Worm (Caenorhabditis elegans): ENCODE measurements around the gene vav-1.

Gene vav-1

DNA sequence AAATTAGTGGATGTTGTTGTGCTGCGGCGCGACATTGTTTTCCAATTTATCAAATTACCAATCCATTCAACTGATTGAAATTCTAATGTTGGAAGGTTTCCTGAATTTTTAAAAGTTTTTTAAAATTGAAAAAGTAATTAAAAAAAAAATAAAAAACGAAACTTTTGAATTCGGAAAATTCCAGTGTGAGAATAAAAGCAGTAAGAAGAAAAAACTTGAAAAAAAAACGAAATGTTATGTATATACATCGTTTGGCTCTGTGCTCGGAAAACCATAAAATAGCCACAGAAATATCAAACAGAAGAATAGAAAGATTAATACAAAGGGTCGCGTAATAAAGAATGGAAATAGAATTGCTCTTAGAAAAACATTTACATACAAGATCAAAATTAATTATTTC, at the start of gene vav-1:
vav-1 (minus strand) TSS at position 101 of the 400 bp plus-strand sequence.
- TF ChIP-seq R02D3.7 (tag; optimal IDR thresholded peaks at IDR 0.05) (no peak), arid-1 (GFP tag; conservative IDR thresholded peaks at IDR 0.05) (no peak), skn-1 (tag; optimal IDR thresholded peaks at IDR 0.05) (no peak), zip-11 (GFP tag; IDR thresholded peaks at IDR 0.05) (no peak), gei-8 (GFP tag; optimal IDR thresholded peaks at IDR 0.05) (no peak), zfp-3 (GFP tag; conservative IDR thresholded peaks at IDR 0.05) (no peak)

DNA sequence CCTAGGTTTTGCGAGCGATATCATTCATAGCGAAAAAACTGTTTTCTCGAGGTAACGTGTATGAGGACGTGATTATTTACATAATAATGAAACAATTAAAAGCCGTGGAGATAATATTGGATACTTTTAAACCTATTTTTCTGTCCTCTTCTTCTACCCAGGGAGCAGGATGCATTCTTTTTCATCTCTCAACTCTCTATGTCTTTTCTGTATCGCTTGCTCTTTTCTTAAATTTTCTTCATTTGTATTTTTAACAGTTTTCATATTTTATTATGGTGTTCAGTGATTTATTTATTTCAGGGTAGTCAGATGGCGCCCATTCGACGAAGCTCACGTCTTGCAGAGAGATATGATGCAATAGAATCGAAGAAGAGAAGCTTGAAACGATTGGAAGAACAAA, 46.7 kb upstream of the vav-1 start, which contains the start of gene B0416.4:
B0416.4 (plus strand) TSS at position 301 of the 400 bp plus-strand sequence.
- TF ChIP-seq dmd-9 (GFP tag; IDR thresholded peaks at IDR 0.05), result no peak
- TF ChIP-seq zip-11 (GFP tag; IDR thresholded peaks at IDR 0.05), result no peak
- no peak for TF ChIP-seq snpc-1.2 (GFP tag; IDR thresholded peaks at IDR 0.05)
- no peak for TF ChIP-seq rbr-2 (tag; optimal IDR thresholded peaks at IDR 0.05)
- TF ChIP-seq php-3 (GFP tag; IDR thresholded peaks at IDR 0.05), result no peak
- TF ChIP-seq lin-39 (tag; optimal IDR thresholded peaks at IDR 0.05), result no peak
- no peak for TF ChIP-seq lin-1 (GFP tag; IDR thresholded peaks at IDR 0.05)
- no peak for TF ChIP-seq mxl-3 (GFP tag; optimal IDR thresholded peaks at IDR 0.05)
- no peak for TF ChIP-seq ceh-32 (tag; optimal IDR thresholded peaks at IDR 0.05; ENCODE audit: poor library complexity)
- no peak for TF ChIP-seq ceh-44 (GFP tag; IDR thresholded peaks at IDR 0.05)
- TF ChIP-seq T26A8.4 (GFP tag; IDR thresholded peaks at IDR 0.05), result no peak
- no peak for TF ChIP-seq fos-1 (tag; optimal IDR thresholded peaks at IDR 0.05)
- TF ChIP-seq Y48G9A.11 (GFP tag; IDR thresholded peaks at IDR 0.05), result no peak
- TF ChIP-seq ama-1 (optimal IDR thresholded peaks at IDR 0.05), result no peak
- TF ChIP-seq Y5F2A.4 (GFP tag; optimal IDR thresholded peaks at IDR 0.05), result no peak
- TF ChIP-seq jun-1 (tag; optimal IDR thresholded peaks at IDR 0.05), result no peak
- no peak for TF ChIP-seq Y105C5A.15 (GFP tag; IDR thresholded peaks at IDR 0.05)
- TF ChIP-seq nhr-25 (tag; optimal IDR thresholded peaks at IDR 0.05; ENCODE audit: borderline replicate concordance, insufficient read depth), result no peak
- no peak for TF ChIP-seq spr-3 (GFP tag; optimal IDR thresholded peaks at IDR 0.05)

DNA sequence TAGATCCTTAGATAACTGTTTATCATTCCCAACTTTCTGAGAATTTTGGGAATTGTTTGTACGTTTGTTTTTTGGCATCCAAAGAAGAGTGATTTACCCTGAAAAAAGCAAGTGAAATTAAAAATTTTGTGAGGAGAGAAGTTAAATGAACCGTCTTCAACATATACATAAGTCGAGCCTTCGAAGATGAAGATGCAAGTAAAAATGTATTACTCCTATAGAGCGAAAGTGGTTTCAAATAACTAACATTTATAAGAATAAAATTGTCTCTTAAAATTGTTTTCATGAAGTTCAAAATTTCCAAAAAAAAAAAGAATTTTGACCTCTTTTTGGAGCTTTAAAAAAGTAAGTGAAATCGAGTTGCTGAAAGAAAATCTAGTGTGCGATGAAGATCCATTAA, 42.6 kb upstream of the vav-1 start, which contains the start of gene B0416.10:
B0416.10 (minus strand) TSS at position 101 of the 400 bp plus-strand sequence.
- TF ChIP-seq spr-1 (tag; optimal IDR thresholded peaks at IDR 0.05) (no peak), F10B5.3 (tag; optimal IDR thresholded peaks at IDR 0.05) (no peak), gei-8 (GFP tag; optimal IDR thresholded peaks at IDR 0.05) (no peak), nhr-6 (tag; optimal IDR thresholded peaks at IDR 0.05) (no peak), lin-1 (GFP tag; IDR thresholded peaks at IDR 0.05) (no peak), madf-5 (GFP tag; IDR thresholded peaks at IDR 0.05) (no peak), mdl-1 (tag; optimal IDR thresholded peaks at IDR 0.05) (no peak), ceh-28 (tag; optimal IDR thresholded peaks at IDR 0.05) (no peak), jun-1 (tag; optimal IDR thresholded peaks at IDR 0.05) (no peak), set-16 (GFP tag; IDR thresholded peaks at IDR 0.05) (no peak), ama-1 (optimal IDR thresholded peaks at IDR 0.05) (no peak), saeg-2 (GFP tag; IDR thresholded peaks at IDR 0.05) (no peak), mxl-2 (GFP tag; conservative IDR thresholded peaks at IDR 0.05) (no peak), T26A8.4 (GFP tag; IDR thresholded peaks at IDR 0.05) (no peak), attf-4 (tag; optimal IDR thresholded peaks at IDR 0.05) (no peak), Y75B8A.6 (GFP tag; IDR thresholded peaks at IDR 0.05) (no peak), nhr-237 (tag; optimal IDR thresholded peaks at IDR 0.05) (no peak), cey-2 (tag; optimal IDR thresholded peaks at IDR 0.05; ENCODE audit: borderline replicate concordance, insufficient read depth) (no peak), lim-7 (GFP tag; IDR thresholded peaks at IDR 0.05) (no peak)
